Fruit fly (Drosophila melanogaster) whole organism, embryonic: Measurements from ENCODE around the gene Mgat4b.

Experiments
- Antp ChIP-seq: fragments of 200-800 bp; sonication (Bioruptor generic); optimal IDR thresholded peaks from 3 replicates; lab custom pipeline; 2016; ENCODE audit warnings: missing biosample characterization, missing genetic modification characterization
- Bdp1 ChIP-seq: fragments of 200-800 bp; sonication (Bioruptor generic); optimal IDR thresholded peaks from 3 replicates; lab custom pipeline; 2016; ENCODE audit warnings: missing biosample characterization, missing genetic modification characterization
- CG1024 ChIP-seq: fragments of 200-800 bp; sonication (Bioruptor generic); IDR thresholded peaks from 2 replicates; pipeline ENCODE4 v1.3.6; 2022; ENCODE audit warnings: missing biosample characterization, missing genetic modification characterization
- CG10321 ChIP-seq: fragments of 200-800 bp; sonication (Bioruptor generic); IDR thresholded peaks from 2 replicates; pipeline ENCODE4 v1.3.6; 2022; ENCODE audit warnings: missing biosample characterization, missing genetic modification characterization
- CG12071 ChIP-seq: fragments of 200-800 bp; sonication (Bioruptor generic); optimal IDR thresholded peaks from 3 replicates; lab custom pipeline; 2018; ENCODE audit warnings: missing biosample characterization, mild to moderate bottlenecking, missing genetic modification characterization
- CG14441 ChIP-seq: fragments of 200-800 bp; sonication (Bioruptor generic); IDR thresholded peaks from 2 replicates; pipeline ENCODE4 v1.3.6; 2022; ENCODE audit warnings: missing biosample characterization, missing genetic modification characterization
- CG16863 ChIP-seq: fragments of 200-800 bp; sonication (Bioruptor generic); optimal IDR thresholded peaks from 3 replicates; lab custom pipeline; 2016; ENCODE audit warnings: missing biosample characterization, missing genetic modification characterization
- CG18599 ChIP-seq: fragments of 200-800 bp; sonication (Bioruptor generic); optimal IDR thresholded peaks from 3 replicates; lab custom pipeline; 2017; ENCODE audit warnings: missing biosample characterization, missing genetic modification characterization, mild to moderate bottlenecking, moderate library complexity, missing genetic modification reagents
- CG2202 ChIP-seq: fragments of 200-800 bp; sonication (Bioruptor generic); optimal IDR thresholded peaks from 2 replicates; lab custom pipeline; 2018; ENCODE audit warnings: missing biosample characterization, mild to moderate bottlenecking, missing genetic modification characterization
- CG32772 ChIP-seq: fragments of 200-800 bp; sonication (Bioruptor generic); IDR thresholded peaks from 2 replicates; pipeline ENCODE4 v1.3.6; 2022; ENCODE audit warnings: missing biosample characterization, missing genetic modification characterization
- CG3281 ChIP-seq: fragments of 200-800 bp; sonication (Bioruptor generic); optimal IDR thresholded peaks from 3 replicates; lab custom pipeline; 2017; ENCODE audit warnings: missing biosample characterization, mild to moderate bottlenecking, missing genetic modification characterization
- CG3726 ChIP-seq: fragments of 200-800 bp; sonication (Bioruptor generic); IDR thresholded peaks from 3 replicates; pipeline ENCODE4, ENCODE4 v1.3.6; 2022; ENCODE audit warnings: missing biosample characterization, missing genetic modification characterization
- CG7928 ChIP-seq: fragments of 200-800 bp; sonication (Bioruptor generic); optimal IDR thresholded peaks from 2 replicates; lab custom pipeline; 2017; ENCODE audit warnings: missing biosample characterization, mild to moderate bottlenecking, missing genetic modification characterization
- CG8089 ChIP-seq: fragments of 200-800 bp; sonication (Bioruptor generic); optimal IDR thresholded peaks from 3 replicates; lab custom pipeline; 2016; ENCODE audit warnings: missing biosample characterization, missing genetic modification characterization
- CG8478 ChIP-seq: fragments of >200 bp; optimal IDR thresholded peaks from 2 replicates; lab custom pipeline; 2018
- Dad ChIP-seq: fragments of 200-800 bp; sonication (Bioruptor generic); optimal IDR thresholded peaks from 3 replicates; lab custom pipeline; 2016; ENCODE audit warnings: missing biosample characterization, missing genetic modification characterization
- Dip3 ChIP-seq: fragments of 200-800 bp; sonication (Bioruptor generic); optimal IDR thresholded peaks from 3 replicates; lab custom pipeline; 2016; ENCODE audit warnings: missing biosample characterization, missing genetic modification characterization
- Dll ChIP-seq: fragments of 200-800 bp; sonication (Bioruptor generic); IDR thresholded peaks from 4 replicates; pipeline ENCODE4 v1.3.6; 2022; ENCODE audit warnings: missing biosample characterization, missing genetic modification characterization; ENCODE audit not compliant: partially characterized antibody
- Drgx ChIP-seq: fragments of 200-800 bp; sonication (Bioruptor generic); IDR thresholded peaks from 2 replicates; pipeline ENCODE4 v1.3.6; 2022; ENCODE audit warnings: missing biosample characterization, missing genetic modification characterization
- Fer2 ChIP-seq: fragments of 200-800 bp; sonication (Bioruptor generic); optimal IDR thresholded peaks from 2 replicates; lab custom pipeline; 2018; ENCODE audit warnings: missing biosample characterization, mild to moderate bottlenecking, missing genetic modification characterization, moderate library complexity
- HLH54F ChIP-seq: fragments of 200-800 bp; sonication (Bioruptor generic); optimal IDR thresholded peaks from 3 replicates; lab custom pipeline; 2016; ENCODE audit warnings: missing biosample characterization, missing genetic modification characterization
- Mes4 ChIP-seq: fragments of 200-800 bp; sonication (Bioruptor generic); optimal IDR thresholded peaks from 2 replicates; lab custom pipeline; 2016; ENCODE audit warnings: missing biosample characterization, missing genetic modification characterization
- NC2β ChIP-seq: fragments of 200-800 bp; sonication (Bioruptor generic); optimal IDR thresholded peaks from 2 replicates; lab custom pipeline; 2016; ENCODE audit warnings: missing biosample characterization, missing genetic modification characterization
- Oaz ChIP-seq: fragments of 200-800 bp; sonication (Bioruptor generic); IDR thresholded peaks from 2 replicates; pipeline ENCODE4 v1.3.6; 2022; ENCODE audit warnings: missing biosample characterization, missing genetic modification characterization
- Ptx1 ChIP-seq: fragments of 200-800 bp; sonication (Bioruptor generic); IDR thresholded peaks from 2 replicates; pipeline ENCODE4 v1.3.6; 2022; ENCODE audit warnings: missing biosample characterization, missing genetic modification characterization
- Sox100B ChIP-seq: fragments of 200-800 bp; sonication (Bioruptor generic); optimal IDR thresholded peaks from 3 replicates; lab custom pipeline; 2018; ENCODE audit warnings: missing biosample characterization, mild to moderate bottlenecking, missing genetic modification characterization
- al ChIP-seq: fragments of 200-800 bp; sonication (Bioruptor generic); IDR thresholded peaks from 2 replicates; pipeline ENCODE4 v1.3.6; 2022; ENCODE audit warnings: missing biosample characterization, missing genetic modification characterization
- bcd ChIP-seq: fragments of 200-800 bp; sonication (Bioruptor generic); optimal IDR thresholded peaks from 2 replicates; lab custom pipeline; 2017; ENCODE audit warnings: missing biosample characterization, mild to moderate bottlenecking, missing genetic modification characterization
- br ChIP-seq: fragments of >200 bp; optimal IDR thresholded peaks from 2 replicates; lab custom pipeline; 2017
- btn ChIP-seq: fragments of 200-800 bp; sonication (Bioruptor generic); optimal IDR thresholded peaks from 2 replicates; lab custom pipeline; 2016; ENCODE audit warnings: missing biosample characterization, missing genetic modification characterization
- corto ChIP-seq: fragments of 200-800 bp; sonication (Bioruptor generic); optimal IDR thresholded peaks from 2 replicates; lab custom pipeline; 2016; ENCODE audit warnings: missing biosample characterization, mild to moderate bottlenecking, missing genetic modification characterization, moderate library complexity
- dm ChIP-seq: fragments of 200-800 bp; sonication (Bioruptor generic); optimal IDR thresholded peaks from 3 replicates; lab custom pipeline; 2016; ENCODE audit warnings: missing biosample characterization, missing genetic modification characterization
- dpn ChIP-seq, 2 experiments: fragments of 200-800 bp; sonication (Bioruptor generic); optimal IDR thresholded peaks; 3 replicates each; lab custom pipeline; 2016; ENCODE audit warnings: missing biosample characterization in 2 of 2, missing genetic modification characterization in 2 of 2
- ems ChIP-seq: fragments of 200-800 bp; sonication (Bioruptor generic); optimal IDR thresholded peaks from 3 replicates; lab custom pipeline; 2016; ENCODE audit warnings: missing biosample characterization, missing genetic modification characterization
- ewg ChIP-seq: fragments of 200-800 bp; sonication (Bioruptor generic); optimal IDR thresholded peaks from 3 replicates; lab custom pipeline; 2017; ENCODE audit warnings: mild to moderate bottlenecking, missing biosample characterization, missing genetic modification reagents, missing genetic modification characterization
- fd102C ChIP-seq: fragments of 200-800 bp; sonication (Bioruptor generic); optimal IDR thresholded peaks from 2 replicates; lab custom pipeline; 2018; ENCODE audit warnings: missing biosample characterization, mild to moderate bottlenecking, missing genetic modification characterization, moderate library complexity
- fd3F ChIP-seq: fragments of 200-800 bp; sonication (Bioruptor generic); optimal IDR thresholded peaks from 2 replicates; lab custom pipeline; 2018; ENCODE audit warnings: missing biosample characterization, mild to moderate bottlenecking, missing genetic modification characterization, moderate library complexity
- fd96Cb ChIP-seq: fragments of 200-800 bp; sonication (Bioruptor generic); optimal IDR thresholded peaks from 2 replicates; lab custom pipeline; 2018; ENCODE audit warnings: missing biosample characterization, mild to moderate bottlenecking, missing genetic modification characterization, moderate library complexity
- gcm2 ChIP-seq: fragments of 200-800 bp; sonication (Bioruptor generic); optimal IDR thresholded peaks from 2 replicates; lab custom pipeline; 2016; ENCODE audit warnings: missing biosample characterization, missing genetic modification characterization
- lbe ChIP-seq: fragments of 200-800 bp; sonication (Bioruptor generic); optimal IDR thresholded peaks from 2 replicates; lab custom pipeline; 2016; ENCODE audit warnings: missing biosample characterization, mild to moderate bottlenecking, missing genetic modification characterization
- mam ChIP-seq: fragments of 200-800 bp; sonication (Bioruptor generic); optimal IDR thresholded peaks from 3 replicates; lab custom pipeline; 2016; ENCODE audit warnings: missing biosample characterization, missing genetic modification characterization
- nom ChIP-seq: fragments of 200-800 bp; sonication (Bioruptor generic); optimal IDR thresholded peaks from 2 replicates; lab custom pipeline; 2017; ENCODE audit warnings: missing biosample characterization, missing genetic modification characterization, mild to moderate bottlenecking, moderate library complexity, missing genetic modification reagents
- p53 ChIP-seq: fragments of 200-800 bp; sonication (Bioruptor generic); optimal IDR thresholded peaks from 2 replicates; lab custom pipeline; 2016; ENCODE audit warnings: missing biosample characterization, missing genetic modification characterization
- repo ChIP-seq: fragments of 200-800 bp; sonication (Bioruptor generic); optimal IDR thresholded peaks from 2 replicates; lab custom pipeline; 2016; ENCODE audit warnings: missing biosample characterization, missing genetic modification characterization
- run ChIP-seq: fragments of 200-800 bp; sonication (Bioruptor generic); optimal IDR thresholded peaks from 3 replicates; lab custom pipeline; 2018; ENCODE audit warnings: missing biosample characterization, mild to moderate bottlenecking, missing genetic modification characterization
- sd ChIP-seq: fragments of 200-800 bp; sonication (Bioruptor generic); optimal IDR thresholded peaks from 3 replicates; lab custom pipeline; 2018; ENCODE audit warnings: missing biosample characterization, mild to moderate bottlenecking, missing genetic modification characterization, moderate library complexity
- shn ChIP-seq: fragments of 200-800 bp; sonication (Bioruptor generic); optimal IDR thresholded peaks from 3 replicates; lab custom pipeline; 2016; ENCODE audit warnings: missing biosample characterization, missing genetic modification characterization
- sna ChIP-seq: fragments of 200-800 bp; sonication (Bioruptor generic); IDR thresholded peaks from 2 replicates; pipeline ENCODE4 v1.3.6; 2022; ENCODE audit warnings: missing biosample characterization, missing genetic modification characterization; ENCODE audit not compliant: partially characterized antibody
- trem ChIP-seq: fragments of 200-800 bp; optimal IDR thresholded peaks from 3 replicates; lab custom pipeline; 2019; ENCODE audit warnings: missing biosample characterization, mild to moderate bottlenecking, missing genetic modification characterization, moderate library complexity
- wek ChIP-seq: fragments of 200-800 bp; sonication (Bioruptor generic); optimal IDR thresholded peaks from 3 replicates; lab custom pipeline; 2018; ENCODE audit warnings: missing biosample characterization, mild to moderate bottlenecking, missing genetic modification characterization, moderate library complexity
- wor ChIP-seq: fragments of 200-800 bp; sonication (Bioruptor generic); IDR thresholded peaks from 2 replicates; pipeline ENCODE4 v1.3.6; 2022; ENCODE audit warnings: missing biosample characterization, missing genetic modification characterization

Mgat4b gene

dm6 chr3L:14759984-14760626 lies 9.0 kb downstream of the Mgat4b start (continued):
- TF ChIP-seq CG3726 (GFP tag; lab: Robert Waterston, UW) = no peak
- 0 out of 2 replicates have a peak, but pooled peaks have one; percentile 12 for TF ChIP-seq CG1024
- peak; percentile 47 for TF ChIP-seq repo (GFP tag; lab: Kevin White, UChicago)
- no peak for TF ChIP-seq btn (GFP tag; lab: Kevin White, UChicago)
- peak; percentile 31 for TF ChIP-seq shn (GFP tag; lab: Kevin White, UChicago)
- TF ChIP-seq CG16863 (GFP tag; lab: Kevin White, UChicago) = peak; percentile 24
- TF ChIP-seq ems (GFP tag; lab: Kevin White, UChicago) = peak; percentile 63
- no peak for TF ChIP-seq corto
- TF ChIP-seq Drgx (GFP tag; lab: Robert Waterston, UW) = peak; percentile 64; the same call in 1 of the 2 replicates
- no peak for TF ChIP-seq al (GFP tag; lab: Robert Waterston, UW)
- 0 out of 2 replicates have a peak, but pooled peaks have one; percentile 19 for TF ChIP-seq Oaz (GFP tag; lab: Robert Waterston, UW)
- no peak for TF ChIP-seq sd (tag; lab: Kevin White, UChicago)
- TF ChIP-seq wor (GFP tag; lab: Robert Waterston, UW) = peak; percentile 43; the same call in 1 of the 2 replicates
- TF ChIP-seq Fer2 (tag; lab: Kevin White, UChicago) = peak; percentile 7
- peak; percentile 16 for TF ChIP-seq CG2202 (tag; lab: Kevin White, UChicago)
- peak; percentile 62 for TF ChIP-seq CG32772 (GFP tag; lab: Robert Waterston, UW)
- peak; percentile 81 for TF ChIP-seq mam
- no peak for TF ChIP-seq lbe (GFP tag; lab: Kevin White, UChicago)
- peak; percentile 30 for TF ChIP-seq HLH54F (GFP tag; lab: Kevin White, UChicago)
- peak; percentile 58 for TF ChIP-seq CG12071
- TF ChIP-seq br (lab: Kevin White, UChicago) = no peak
- TF ChIP-seq bcd (GFP tag; lab: Kevin White, UChicago) = peak; percentile 67
- no peak for TF ChIP-seq fd102C
- peak; percentile 51 for TF ChIP-seq sna
- TF ChIP-seq nom (GFP tag; lab: Kevin White, UChicago) = no peak
- TF ChIP-seq fd96Cb (tag; lab: Kevin White, UChicago) = peak; percentile 71
- TF ChIP-seq run (tag; lab: Kevin White, UChicago) = no peak
- TF ChIP-seq CG3281 (GFP tag; lab: Kevin White, UChicago) = peak; percentile 54
- peak; percentile 71 to 78 for TF ChIP-seq dpn (GFP tag; optimal IDR thresholded peaks at IDR 0.05; lab: Kevin White, UChicago)
- peak; percentile 53 for TF ChIP-seq NC2β (GFP tag; lab: Kevin White, UChicago)
- TF ChIP-seq CG10321 = 0 out of 2 replicates have a peak, but pooled peaks have one; percentile 42
- TF ChIP-seq CG8478 (lab: Kevin White, UChicago) = no peak
- no peak; the same call in 3 of the 4 replicates for TF ChIP-seq Dll (GFP tag; lab: Robert Waterston, UW)
- peak; percentile 29 for TF ChIP-seq ewg
- peak; percentile 65 for TF ChIP-seq Bdp1 (GFP tag; lab: Kevin White, UChicago)
- no peak for TF ChIP-seq CG7928 (GFP tag; lab: Kevin White, UChicago)
- TF ChIP-seq CG14441 (GFP tag; lab: Robert Waterston, UW) = peak; percentile 66
- TF ChIP-seq Sox100B = peak; percentile 57
- peak; percentile 65 for TF ChIP-seq Antp (GFP tag; lab: Kevin White, UChicago)
- no peak for TF ChIP-seq wek (GFP tag; lab: Kevin White, UChicago)
- peak; percentile 61 for TF ChIP-seq fd3F (GFP tag; lab: Kevin White, UChicago)
- TF ChIP-seq dm (GFP tag; lab: Kevin White, UChicago) = peak; percentile 34
- peak; percentile 66 for TF ChIP-seq CG18599 (GFP tag; lab: Kevin White, UChicago)
- peak; percentile 51 for TF ChIP-seq Dip3 (GFP tag; lab: Kevin White, UChicago)
- TF ChIP-seq CG8089 = peak; percentile 34
- peak; percentile 7 for TF ChIP-seq trem (tag; lab: Kevin White, UChicago)
- TF ChIP-seq Ptx1 (GFP tag; lab: Robert Waterston, UW) = peak; percentile 76
- peak; percentile 42 for TF ChIP-seq Dad (GFP tag; lab: Kevin White, UChicago)
- TF ChIP-seq gcm2 = peak; percentile 54
- TF ChIP-seq p53 (GFP tag; lab: Kevin White, UChicago) = no peak
- TF ChIP-seq Mes4 (GFP tag; lab: Kevin White, UChicago) = peak; percentile 41
